Fruit fly (Drosophila melanogaster) whole organism, embryonic: ENCODE data around the gene Kmn1.

Experiments
- Awh ChIP-seq: fragments of 200-800 bp; sonication (Bioruptor generic); IDR thresholded peaks from 2 replicates; pipeline ENCODE4, ENCODE4 v1.3.6; 2022; ENCODE audit warnings: missing biosample characterization, missing genetic modification characterization
- Blimp-1 ChIP-seq: fragments of 200-800 bp; sonication (Bioruptor generic); optimal IDR thresholded peaks from 3 replicates; lab custom pipeline; 2018; ENCODE audit warnings: missing biosample characterization, missing genetic modification characterization, mild to moderate bottlenecking, moderate library complexity, missing genetic modification reagents
- CG10321 ChIP-seq: fragments of 200-800 bp; sonication (Bioruptor generic); IDR thresholded peaks from 2 replicates; pipeline ENCODE4 v1.3.6; 2022; ENCODE audit warnings: missing biosample characterization, missing genetic modification characterization
- CG10565 ChIP-seq: fragments of 200-800 bp; sonication (Bioruptor generic); optimal IDR thresholded peaks from 3 replicates; lab custom pipeline; 2016; ENCODE audit warnings: missing biosample characterization, mild to moderate bottlenecking, missing genetic modification characterization
- CG12769 ChIP-seq: fragments of 200-800 bp; sonication (Bioruptor generic); optimal IDR thresholded peaks from 2 replicates; lab custom pipeline; 2019; ENCODE audit warnings: missing biosample characterization, mild to moderate bottlenecking, missing genetic modification characterization, moderate library complexity
- CG13894 ChIP-seq: fragments of 200-800 bp; sonication (Bioruptor generic); optimal IDR thresholded peaks from 3 replicates; lab custom pipeline; 2018; ENCODE audit warnings: missing biosample characterization, mild to moderate bottlenecking, missing genetic modification characterization, moderate library complexity
- CG1529 ChIP-seq: fragments of 200-800 bp; sonication (Bioruptor generic); optimal IDR thresholded peaks from 3 replicates; lab custom pipeline; 2018; ENCODE audit warnings: missing biosample characterization, missing genetic modification characterization
- CG17186 ChIP-seq: fragments of 200-800 bp; sonication (Bioruptor generic); optimal IDR thresholded peaks from 3 replicates; lab custom pipeline; 2017; ENCODE audit warnings: missing biosample characterization, missing genetic modification reagents, missing genetic modification characterization
- CG17385 ChIP-seq: fragments of 200-800 bp; sonication (Bioruptor generic); optimal IDR thresholded peaks from 3 replicates; lab custom pipeline; 2018; ENCODE audit warnings: missing biosample characterization, mild to moderate bottlenecking, missing genetic modification characterization
- CG2712 ChIP-seq: fragments of 200-800 bp; optimal IDR thresholded peaks from 3 replicates; lab custom pipeline; 2019; ENCODE audit warnings: missing biosample characterization, mild to moderate bottlenecking, missing genetic modification characterization, moderate library complexity
- CG30020 ChIP-seq: fragments of 200-800 bp; optimal IDR thresholded peaks from 2 replicates; lab custom pipeline; 2019; ENCODE audit warnings: missing biosample characterization, mild to moderate bottlenecking, missing genetic modification characterization, moderate library complexity
- CG33213 ChIP-seq: fragments of 200-800 bp; sonication (Bioruptor generic); optimal IDR thresholded peaks from 3 replicates; lab custom pipeline; 2016; ENCODE audit warnings: missing biosample characterization, missing genetic modification characterization
- CG34224 ChIP-seq: fragments of 200-800 bp; sonication (Bioruptor generic); IDR thresholded peaks from 3 replicates; pipeline ENCODE4 v1.3.6; 2022; ENCODE audit warnings: missing biosample characterization, missing genetic modification characterization; ENCODE audit not compliant: partially characterized antibody
- CG3838 ChIP-seq: fragments of 200-800 bp; sonication (Bioruptor generic); optimal IDR thresholded peaks from 3 replicates; lab custom pipeline; 2016; ENCODE audit warnings: missing biosample characterization, missing genetic modification characterization
- CG4360 ChIP-seq: fragments of 200-800 bp; sonication (Bioruptor generic); IDR thresholded peaks from 2 replicates; pipeline ENCODE4 v1.3.6; 2022; ENCODE audit warnings: missing biosample characterization, missing genetic modification characterization
- CG4617 ChIP-seq: fragments of 200-800 bp; sonication (Bioruptor generic); optimal IDR thresholded peaks from 3 replicates; lab custom pipeline; 2016; ENCODE audit warnings: missing biosample characterization, missing genetic modification characterization, borderline replicate concordance
- CG6854 ChIP-seq: fragments of 200-800 bp; sonication (Bioruptor generic); optimal IDR thresholded peaks from 3 replicates; lab custom pipeline; 2017; ENCODE audit warnings: missing biosample characterization, mild to moderate bottlenecking, missing genetic modification characterization
- CG7928 ChIP-seq: fragments of 200-800 bp; sonication (Bioruptor generic); optimal IDR thresholded peaks from 2 replicates; lab custom pipeline; 2017; ENCODE audit warnings: missing biosample characterization, mild to moderate bottlenecking, missing genetic modification characterization
- CG8478 ChIP-seq: fragments of >200 bp; optimal IDR thresholded peaks from 2 replicates; lab custom pipeline; 2018
- CG9727 ChIP-seq: fragments of 200-800 bp; sonication (Bioruptor generic); optimal IDR thresholded peaks from 3 replicates; lab custom pipeline; 2017; ENCODE audit warnings: missing biosample characterization, mild to moderate bottlenecking, missing genetic modification characterization
- CG9932 ChIP-seq: fragments of 200-800 bp; sonication (Bioruptor generic); IDR thresholded peaks from 2 replicates; pipeline ENCODE4 v1.3.6; 2022; ENCODE audit warnings: missing biosample characterization, missing genetic modification characterization
- Dbx ChIP-seq: fragments of 200-800 bp; sonication (Bioruptor generic); IDR thresholded peaks from 3 replicates; pipeline ENCODE4 v1.3.6; 2022; ENCODE audit warnings: missing biosample characterization, missing genetic modification characterization
- Deaf1 ChIP-seq: fragments of 200-800 bp; optimal IDR thresholded peaks from 3 replicates; lab custom pipeline; 2019; ENCODE audit warnings: missing biosample characterization, mild to moderate bottlenecking, missing genetic modification characterization, moderate library complexity
- Dref ChIP-seq: fragments of 200-800 bp; sonication (Bioruptor generic); IDR thresholded peaks from 2 replicates; pipeline ENCODE4 v1.3.6; 2022; ENCODE audit warnings: missing biosample characterization, missing genetic modification characterization
- Hey ChIP-seq: fragments of 200-800 bp; sonication (Bioruptor generic); optimal IDR thresholded peaks from 3 replicates; lab custom pipeline; 2018; ENCODE audit warnings: missing biosample characterization, mild to moderate bottlenecking, missing genetic modification characterization
- Hr3 ChIP-seq: fragments of 200-800 bp; sonication (Bioruptor generic); optimal IDR thresholded peaks from 3 replicates; lab custom pipeline; 2016; ENCODE audit warnings: missing biosample characterization, missing genetic modification characterization
- Med ChIP-seq: fragments of 200-800 bp; sonication (Bioruptor generic); peaks from one replicate; lab custom pipeline; 2016; ENCODE audit warnings: missing biosample characterization, missing genetic modification characterization, mild to moderate bottlenecking, inconsistent platforms, moderate library complexity
- Meics ChIP-seq: fragments of 200-800 bp; sonication (Bioruptor generic); optimal IDR thresholded peaks from 2 replicates; lab custom pipeline; 2017; ENCODE audit warnings: missing biosample characterization, mild to moderate bottlenecking, missing genetic modification characterization
- Optix ChIP-seq: fragments of 200-800 bp; sonication (Bioruptor generic); IDR thresholded peaks from 3 replicates; pipeline ENCODE4 v1.3.6; 2022; ENCODE audit warnings: missing biosample characterization, missing genetic modification characterization
- Rfx ChIP-seq: fragments of 200-800 bp; sonication (Bioruptor generic); IDR thresholded peaks from 2 replicates; pipeline ENCODE4 v1.3.6; 2022; ENCODE audit warnings: missing biosample characterization, missing genetic modification characterization
- al ChIP-seq: fragments of 200-800 bp; sonication (Bioruptor generic); IDR thresholded peaks from 2 replicates; pipeline ENCODE4 v1.3.6; 2022; ENCODE audit warnings: missing biosample characterization, missing genetic modification characterization
- ap ChIP-seq: fragments of 200-800 bp; sonication (Bioruptor generic); IDR thresholded peaks from 2 replicates; pipeline ENCODE4 v1.3.6; 2022; ENCODE audit warnings: missing biosample characterization, missing genetic modification characterization
- az2 ChIP-seq: fragments of 200-800 bp; sonication (Bioruptor generic); optimal IDR thresholded peaks from 3 replicates; lab custom pipeline; 2016; ENCODE audit warnings: missing biosample characterization, missing genetic modification characterization
- bbx ChIP-seq: fragments of 200-800 bp; sonication (Bioruptor generic); IDR thresholded peaks from 2 replicates; pipeline ENCODE4 v1.3.6; 2022; ENCODE audit warnings: missing biosample characterization, missing genetic modification characterization; ENCODE audit not compliant: partially characterized antibody
- br ChIP-seq: fragments of >200 bp; optimal IDR thresholded peaks from 2 replicates; lab custom pipeline; 2017
- chinmo ChIP-seq: fragments of 200-800 bp; sonication (Bioruptor generic); IDR thresholded peaks from 4 replicates; pipeline ENCODE4 v1.3.6; 2022; ENCODE audit warnings: missing biosample characterization, missing genetic modification characterization; ENCODE audit not compliant: partially characterized antibody
- dan ChIP-seq: fragments of 200-800 bp; sonication (Bioruptor generic); IDR thresholded peaks from 2 replicates; pipeline ENCODE4 v1.3.6; 2022; ENCODE audit warnings: missing biosample characterization, missing genetic modification characterization
- emc ChIP-seq: fragments of 200-800 bp; sonication (Bioruptor generic); optimal IDR thresholded peaks from 2 replicates; lab custom pipeline; 2016; ENCODE audit warnings: missing biosample characterization, missing genetic modification characterization
- luna ChIP-seq: fragments of 200-800 bp; sonication (Bioruptor generic); optimal IDR thresholded peaks from 2 replicates; lab custom pipeline; 2016; ENCODE audit warnings: missing biosample characterization, missing genetic modification characterization
- mam ChIP-seq: fragments of 200-800 bp; sonication (Bioruptor generic); optimal IDR thresholded peaks from 3 replicates; lab custom pipeline; 2016; ENCODE audit warnings: missing biosample characterization, missing genetic modification characterization
- nau ChIP-seq: fragments of 200-800 bp; sonication (Bioruptor generic); optimal IDR thresholded peaks from 3 replicates; lab custom pipeline; 2017; ENCODE audit warnings: missing biosample characterization, mild to moderate bottlenecking, missing genetic modification characterization, missing genetic modification reagents
- otp ChIP-seq: fragments of 200-800 bp; sonication (Bioruptor generic); IDR thresholded peaks from 3 replicates; pipeline ENCODE4, ENCODE4 v1.3.6; 2022; ENCODE audit warnings: missing biosample characterization, missing genetic modification characterization
- peb ChIP-seq: fragments of 200-800 bp; sonication (Bioruptor generic); IDR thresholded peaks from 2 replicates; pipeline ENCODE4 v1.3.6; 2022; ENCODE audit warnings: missing biosample characterization, missing genetic modification characterization
- pho ChIP-seq: fragments of 200-800 bp; sonication (Bioruptor generic); optimal IDR thresholded peaks from 2 replicates; lab custom pipeline; 2016; ENCODE audit warnings: missing biosample characterization, missing genetic modification characterization
- repo ChIP-seq: fragments of 200-800 bp; sonication (Bioruptor generic); optimal IDR thresholded peaks from 2 replicates; lab custom pipeline; 2016; ENCODE audit warnings: missing biosample characterization, missing genetic modification characterization
- sug ChIP-seq: fragments of 200-800 bp; optimal IDR thresholded peaks from 2 replicates; lab custom pipeline; 2019; ENCODE audit warnings: missing biosample characterization, mild to moderate bottlenecking, missing genetic modification characterization, moderate library complexity
- vvl ChIP-seq: fragments of 200-800 bp; sonication (Bioruptor generic); IDR thresholded peaks from 2 replicates; pipeline ENCODE4 v1.3.6; 2022; ENCODE audit warnings: missing biosample characterization, missing genetic modification characterization

The Kmn1 gene

DNA sequence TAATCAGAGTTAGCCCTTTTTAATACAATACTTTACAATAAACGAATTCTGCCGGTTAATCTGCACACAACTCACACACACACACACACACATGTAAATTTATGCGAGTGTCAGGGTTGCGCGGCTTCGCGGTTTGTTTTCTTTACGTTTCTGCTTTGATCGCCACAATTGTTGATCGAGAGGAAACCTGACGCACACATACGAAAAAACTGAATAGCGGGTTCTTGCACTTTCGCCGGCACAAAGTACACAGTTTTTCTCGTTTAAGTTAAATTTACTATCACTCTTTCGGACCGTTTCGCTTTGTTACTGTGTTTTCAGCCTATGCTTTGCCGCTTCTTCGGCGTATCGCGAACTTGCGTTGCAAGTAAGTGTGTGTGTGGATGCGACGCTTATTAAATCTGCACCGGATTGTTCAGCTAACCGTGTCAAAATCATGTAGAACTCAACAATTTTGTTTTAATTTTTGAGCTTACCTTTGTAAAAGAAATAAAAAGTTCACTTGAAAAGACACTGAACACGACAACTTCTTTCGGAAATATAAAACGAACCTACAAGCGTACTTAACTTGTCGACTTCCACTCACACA is 38.9 kb upstream of the Kmn1 start (continued):
- TF ChIP-seq CG6854 (GFP tag; lab: Kevin White, UChicago) (peak; percentile 12), nau (GFP tag; lab: Kevin White, UChicago) (no peak), Med (GFP tag; lab: Kevin White, UChicago) (peak; percentile 70)

DNA sequence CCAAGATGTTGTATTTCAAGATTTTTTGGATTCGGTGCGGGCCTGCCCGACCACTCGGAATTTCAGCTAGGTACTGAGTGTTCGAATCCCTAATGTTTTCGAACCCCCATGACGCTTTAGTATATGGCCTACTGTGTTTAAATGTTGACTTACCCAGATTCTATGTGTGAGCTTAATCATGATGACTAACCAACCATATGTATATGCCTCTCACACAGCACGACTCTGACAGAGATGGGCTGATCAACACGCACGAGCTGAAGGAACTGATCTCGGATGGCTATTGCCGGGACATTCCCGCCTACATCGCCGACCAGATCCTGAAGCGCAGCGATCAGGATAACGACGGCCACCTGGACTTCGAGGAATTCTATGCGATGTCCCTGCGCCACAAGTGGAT is 31.9 kb upstream of the Kmn1 start, which contains the start of gene CG2533:
CG2533 (minus strand) TSS at position 101 of the 400 bp plus-strand sequence.
- TF ChIP-seq CG33213 (no peak), CG17186 (GFP tag; lab: Kevin White, UChicago) (no peak), CG7928 (no peak), az2 (GFP tag; lab: Kevin White, UChicago) (no peak), Hey (tag; lab: Kevin White, UChicago) (no peak), luna (GFP tag; lab: Kevin White, UChicago) (no peak), Dref (GFP tag; lab: Robert Waterston, UW) (no peak), CG13894 (tag; lab: Kevin White, UChicago) (no peak), CG12769 (no peak), CG30020 (tag; lab: Kevin White, UChicago) (no peak), emc (GFP tag; lab: Kevin White, UChicago) (no peak), pho (GFP tag; lab: Kevin White, UChicago) (no peak), CG2712 (no peak), Hr3 (no peak), Optix (GFP tag; lab: Robert Waterston, UW) (no peak)

DNA sequence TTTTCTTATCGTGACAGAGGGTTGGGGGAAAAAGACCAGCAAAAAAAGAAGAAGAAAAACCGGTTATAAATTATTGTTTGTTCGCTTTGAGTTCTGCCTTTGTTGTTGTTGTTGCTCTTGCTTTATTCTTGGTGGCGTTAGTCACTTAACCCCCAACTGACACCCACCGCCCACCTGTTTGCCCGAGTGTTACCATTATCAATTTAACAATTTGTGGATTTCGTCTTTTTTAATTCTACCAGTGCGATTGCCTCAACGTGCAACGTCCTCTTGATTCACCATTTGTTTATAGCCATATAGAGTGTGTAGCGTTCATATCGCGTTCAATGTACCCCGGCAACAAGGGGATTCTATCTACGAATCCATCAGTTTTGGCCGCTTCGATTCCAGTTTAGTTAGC is 29.2 kb upstream of the Kmn1 start:
- no peak for TF ChIP-seq Awh (GFP tag; lab: Robert Waterston, UW)
- no peak for TF ChIP-seq CG8478 (lab: Kevin White, UChicago)
- TF ChIP-seq mam (GFP tag; lab: Kevin White, UChicago) = no peak
- peak; percentile 78 for TF ChIP-seq CG17385 (GFP tag; lab: Kevin White, UChicago)
- TF ChIP-seq CG4360 (GFP tag; lab: Robert Waterston, UW) = peak; percentile 70
- no peak for TF ChIP-seq ap (GFP tag; lab: Robert Waterston, UW)
- no peak for TF ChIP-seq Meics (GFP tag; lab: Kevin White, UChicago)
- TF ChIP-seq chinmo (GFP tag; lab: Robert Waterston, UW) = 0 out of 4 replicates have a peak, but pooled peaks have one; percentile 23
- no peak for TF ChIP-seq CG9932
- TF ChIP-seq CG34224 (GFP tag; lab: Robert Waterston, UW) = 0 out of 3 replicates have a peak, but pooled peaks have one; percentile 13
- TF ChIP-seq sug = peak; percentile 40

DNA sequence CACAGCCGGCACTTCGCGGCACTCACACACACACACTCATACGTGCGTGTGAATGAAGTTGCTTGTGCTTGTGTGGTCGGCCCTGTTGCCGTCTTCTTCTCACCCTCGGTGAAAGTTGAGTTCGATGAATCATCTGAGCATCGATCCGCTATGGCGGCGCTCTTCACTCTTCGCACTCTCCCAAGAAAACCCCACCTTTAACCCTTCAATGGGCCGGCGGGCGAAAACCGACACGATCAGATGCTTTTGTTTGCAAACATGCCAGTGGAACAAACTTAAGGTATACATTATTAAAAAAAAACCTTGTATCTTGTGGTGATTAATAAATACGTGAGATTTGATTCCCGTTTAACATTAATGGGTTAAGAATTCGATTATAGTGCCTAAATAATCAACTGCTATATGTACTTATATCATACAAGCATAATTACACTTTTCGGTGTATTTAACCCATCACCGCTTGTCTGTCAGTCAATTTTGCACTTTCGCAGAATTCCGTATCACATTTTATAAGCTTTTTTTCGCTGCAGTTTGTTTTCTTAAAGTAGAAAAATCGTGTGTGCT is 28.6 kb upstream of the Kmn1 start:
- TF ChIP-seq bbx (0 out of 2 replicates have a peak, but pooled peaks have one; percentile 38), dan (GFP tag; lab: Robert Waterston, UW) (no peak), vvl (GFP tag; lab: Robert Waterston, UW) (0 out of 2 replicates have a peak, but pooled peaks have one; percentile 32), CG1529 (no peak), repo (no peak), CG10321 (GFP tag; lab: Robert Waterston, UW) (peak; percentile 90), al (GFP tag; lab: Robert Waterston, UW) (no peak), otp (GFP tag; lab: Robert Waterston, UW) (no peak), br (lab: Kevin White, UChicago) (no peak), peb (GFP tag; lab: Robert Waterston, UW) (no peak), CG10565 (no peak), CG4617 (GFP tag; lab: Kevin White, UChicago) (no peak), Rfx (GFP tag; lab: Robert Waterston, UW) (peak; percentile 31; the same call in 1 of the 2 replicates), Deaf1 (tag; lab: Kevin White, UChicago) (no peak), CG9727 (GFP tag; lab: Kevin White, UChicago) (no peak), Blimp-1 (GFP tag; lab: Kevin White, UChicago) (no peak), Dbx (GFP tag; lab: Robert Waterston, UW) (no peak), Awh (GFP tag; lab: Robert Waterston, UW) (no peak), CG3838 (GFP tag; lab: Kevin White, UChicago) (no peak)
